Fruit fly (Drosophila melanogaster): ENCODE data around the gene Acer.

The Acer gene

DNA sequence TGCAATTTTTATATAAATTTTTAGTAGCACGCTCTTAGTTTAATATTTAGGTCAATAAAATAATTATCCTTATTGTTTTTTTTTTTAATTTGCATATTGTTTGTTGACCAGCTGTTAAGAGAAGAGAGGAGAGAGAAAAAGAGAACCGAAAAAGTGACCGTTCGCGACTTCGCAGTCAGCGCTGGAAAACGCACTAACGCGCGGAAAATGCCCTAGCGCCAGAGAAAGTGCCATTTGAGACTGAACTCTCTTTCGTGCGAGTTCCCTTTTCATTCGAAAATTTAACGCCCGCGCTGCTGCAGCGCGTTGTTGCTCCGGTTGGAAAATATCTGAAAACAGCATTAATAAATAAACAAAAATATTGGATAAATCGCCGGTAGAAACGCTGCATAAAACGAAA lies 21.4 kb downstream of the Acer start (continued):
- TF ChIP-seq CG10267 (tag; optimal IDR thresholded peaks at IDR 0.05) (peak; percentile 17), oc (tag; optimal IDR thresholded peaks at IDR 0.05) (no peak), Hey (tag; optimal IDR thresholded peaks at IDR 0.05) (no peak), D19A (tag; optimal IDR thresholded peaks at IDR 0.05) (peak; percentile 19), ap (GFP tag; IDR thresholded peaks at IDR 0.05) (no peak), cato (GFP tag; optimal IDR thresholded peaks at IDR 0.05; ENCODE audit: borderline replicate concordance) (no peak), vfl (GFP tag; optimal IDR thresholded peaks at IDR 0.05) (no peak), mirr (GFP tag; optimal IDR thresholded peaks at IDR 0.05) (no peak), CG10321 (GFP tag; IDR thresholded peaks at IDR 0.05) (0 out of 2 replicates have a peak, but pooled peaks have one; percentile 5), CG10431 (GFP tag; optimal IDR thresholded peaks at IDR 0.05) (peak; percentile 59), Side (GFP tag; optimal IDR thresholded peaks at IDR 0.05) (no peak), tap (tag; optimal IDR thresholded peaks at IDR 0.05) (no peak), nmo (GFP tag; optimal IDR thresholded peaks at IDR 0.05) (no peak), CG4282 (GFP tag; optimal IDR thresholded peaks at IDR 0.05) (no peak), Sox102F (GFP tag; optimal IDR thresholded peaks at IDR 0.05) (no peak)

DNA sequence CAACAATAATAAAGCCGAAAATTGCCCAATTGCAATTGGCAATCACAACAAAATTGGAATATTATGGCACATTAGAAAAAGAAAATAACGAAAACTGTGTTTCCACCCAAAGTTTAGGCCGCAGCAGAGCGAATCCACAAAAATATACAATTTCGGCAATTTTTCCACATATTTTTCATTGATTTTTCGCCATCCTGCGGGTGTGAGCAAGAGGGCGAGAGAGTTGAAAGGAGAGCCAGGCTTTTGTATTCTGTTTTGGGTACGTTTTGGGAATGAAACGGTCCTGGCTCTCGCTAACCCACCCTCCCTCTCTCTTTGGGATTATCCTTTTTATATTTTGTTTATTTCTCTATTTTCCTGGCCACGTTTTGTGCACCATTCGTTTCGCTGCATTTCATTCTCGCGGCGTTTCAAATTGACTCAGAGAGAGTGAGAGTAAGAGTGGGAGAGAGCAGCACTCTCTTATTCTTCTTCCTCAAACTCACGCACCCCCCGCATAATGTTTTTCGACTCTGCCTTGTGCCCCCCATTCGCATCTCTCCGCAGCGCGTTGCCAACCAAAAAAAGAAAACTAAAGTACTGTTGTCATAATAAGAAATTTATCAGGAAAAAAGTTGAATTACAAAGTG lies 22.1 kb downstream of the Acer start:
- TF ChIP-seq chn (GFP tag; optimal IDR thresholded peaks at IDR 0.05), result peak; percentile 16
- TF ChIP-seq grau (tag; optimal IDR thresholded peaks at IDR 0.05), result no peak
- no peak for TF ChIP-seq cato (GFP tag; optimal IDR thresholded peaks at IDR 0.05; ENCODE audit: borderline replicate concordance)
- peak; percentile 24; the same call in 1 of the 2 replicates for TF ChIP-seq MBD-R2 (GFP tag; IDR thresholded peaks at IDR 0.05)
- peak; percentile 38 for TF ChIP-seq ewg (GFP tag; optimal IDR thresholded peaks at IDR 0.05)
- TF ChIP-seq D19A (tag; optimal IDR thresholded peaks at IDR 0.05), result peak; percentile 24
- TF ChIP-seq CG7271 (tag; optimal IDR thresholded peaks at IDR 0.05), result peak; percentile 22
- peak; percentile 91 for TF ChIP-seq onecut (GFP tag; IDR thresholded peaks at IDR 0.05)
- TF ChIP-seq bbx (GFP tag; IDR thresholded peaks at IDR 0.05; ENCODE audit: partially characterized antibody), result peak; percentile 27; the same call in 1 of the 2 replicates
- peak; percentile 17 for TF ChIP-seq CG17829 (tag; optimal IDR thresholded peaks at IDR 0.05)
- peak; percentile 63 for TF ChIP-seq gcm (GFP tag; optimal IDR thresholded peaks at IDR 0.05)
- no peak for TF ChIP-seq CG8089 (GFP tag; optimal IDR thresholded peaks at IDR 0.05)
- TF ChIP-seq CG4854 (GFP tag; optimal IDR thresholded peaks at IDR 0.05), result peak; percentile 39
- TF ChIP-seq CG3163 (GFP tag; optimal IDR thresholded peaks at IDR 0.05), result peak; percentile 85
- TF ChIP-seq inv (GFP tag; IDR thresholded peaks at IDR 0.05; ENCODE audit: partially characterized antibody), result no peak
- no peak for TF ChIP-seq Mes4 (GFP tag; optimal IDR thresholded peaks at IDR 0.05)
- TF ChIP-seq crol (GFP tag; IDR thresholded peaks at IDR 0.05), result peak; percentile 87
- peak; percentile 86 for TF ChIP-seq z (GFP tag; IDR thresholded peaks at IDR 0.05)
- TF ChIP-seq yki (optimal IDR thresholded peaks at IDR 0.05), result peak; percentile 94
- TF ChIP-seq Ets65A (GFP tag), result no peak
- peak; percentile 98 for TF ChIP-seq pfk (GFP tag; optimal IDR thresholded peaks at IDR 0.05)
- TF ChIP-seq bsh (GFP tag; optimal IDR thresholded peaks at IDR 0.05), result peak in 1 of 2 experiments; percentile 3
- TF ChIP-seq abd-A (tag; optimal IDR thresholded peaks at IDR 0.05), result peak; percentile 28
- no peak for TF ChIP-seq lola (GFP tag; optimal IDR thresholded peaks at IDR 0.05)
- peak; percentile 27 for TF ChIP-seq Blimp-1 (GFP tag; optimal IDR thresholded peaks at IDR 0.05)
- no peak for TF ChIP-seq gsb (GFP tag; IDR thresholded peaks at IDR 0.05)
- TF ChIP-seq CG14441 (GFP tag; IDR thresholded peaks at IDR 0.05), result no peak
- TF ChIP-seq psq (GFP tag; optimal IDR thresholded peaks at IDR 0.05), result peak; percentile 89
- peak; percentile 9; the same call in 1 of the 2 replicates for TF ChIP-seq stc (GFP tag; IDR thresholded peaks at IDR 0.05)
- TF ChIP-seq CG9797 (GFP tag; optimal IDR thresholded peaks at IDR 0.05), result no peak
- TF ChIP-seq chinmo (GFP tag; IDR thresholded peaks at IDR 0.05; ENCODE audit: partially characterized antibody), result peak; percentile 48; the same call in 1 of the 4 replicates
- no peak for TF ChIP-seq CG11247 (GFP tag; IDR thresholded peaks at IDR 0.05)
- TF ChIP-seq sob (GFP tag; IDR thresholded peaks at IDR 0.05), result no peak
- TF ChIP-seq CG17385 (GFP tag; optimal IDR thresholded peaks at IDR 0.05), result peak; percentile 69
- TF ChIP-seq oc (tag; optimal IDR thresholded peaks at IDR 0.05), result peak; percentile 44
- TF ChIP-seq gsb-n (tag; optimal IDR thresholded peaks at IDR 0.05), result peak; percentile 72
